Fruit fly (Drosophila melanogaster) whole organism, embryonic: ENCODE data around the gene CG11891.

ENCODE experiments used
- Bdp1 ChIP-seq: fragments of 200-800 bp; sonication (Bioruptor generic); optimal IDR thresholded peaks from 3 replicates; lab custom pipeline; 2016; ENCODE audit warnings: missing biosample characterization, missing genetic modification characterization
- CG11723 ChIP-seq: fragments of 200-800 bp; sonication (Bioruptor generic); optimal IDR thresholded peaks from 2 replicates; lab custom pipeline; 2017; ENCODE audit warnings: missing biosample characterization, mild to moderate bottlenecking, missing genetic modification characterization
- CG12219 ChIP-seq: fragments of 200-800 bp; sonication (Bioruptor generic); optimal IDR thresholded peaks from 3 replicates; lab custom pipeline; 2018; ENCODE audit warnings: missing biosample characterization, mild to moderate bottlenecking, missing genetic modification characterization
- CG12236 ChIP-seq: fragments of 200-800 bp; sonication (Bioruptor generic); optimal IDR thresholded peaks from 2 replicates; lab custom pipeline; 2016; ENCODE audit warnings: missing biosample characterization, missing genetic modification characterization
- CG12744 ChIP-seq: fragments of 200-800 bp; sonication (Bioruptor generic); optimal IDR thresholded peaks from 2 replicates; lab custom pipeline; 2016; ENCODE audit warnings: missing biosample characterization, missing genetic modification characterization
- CG14050 ChIP-seq: fragments of 200-800 bp; sonication (Bioruptor generic); IDR thresholded peaks from 3 replicates; pipeline ENCODE4 v1.3.6; 2022; ENCODE audit warnings: missing biosample characterization, missing genetic modification characterization
- CG15269 ChIP-seq: fragments of 200-800 bp; sonication (Bioruptor generic); optimal IDR thresholded peaks from 2 replicates; lab custom pipeline; 2018; ENCODE audit warnings: missing biosample characterization, mild to moderate bottlenecking, missing genetic modification characterization, moderate library complexity
- CG16813 ChIP-seq: fragments of 200-800 bp; sonication (Bioruptor generic); IDR thresholded peaks from 3 replicates; pipeline ENCODE4 v1.3.6; 2022; ENCODE audit warnings: missing biosample characterization, missing genetic modification characterization; ENCODE audit not compliant: partially characterized antibody
- CG18619 ChIP-seq: fragments of 200-800 bp; sonication (Bioruptor generic); optimal IDR thresholded peaks from 3 replicates; lab custom pipeline; 2017; ENCODE audit warnings: missing biosample characterization, mild to moderate bottlenecking, missing genetic modification characterization
- CG2120 ChIP-seq: fragments of 200-800 bp; sonication (Bioruptor generic); optimal IDR thresholded peaks from 3 replicates; lab custom pipeline; 2016; ENCODE audit warnings: missing biosample characterization, missing genetic modification characterization
- CG31224 ChIP-seq: fragments of 200-800 bp; sonication (Bioruptor generic); IDR thresholded peaks from 2 replicates; pipeline ENCODE4 v1.3.6; 2022; ENCODE audit warnings: missing biosample characterization, missing genetic modification characterization
- CG31365 ChIP-seq: fragments of 200-800 bp; sonication (Bioruptor generic); optimal IDR thresholded peaks from 2 replicates; lab custom pipeline; 2018; ENCODE audit warnings: missing biosample characterization, mild to moderate bottlenecking, missing genetic modification characterization
- CG32532 ChIP-seq: fragments of 200-800 bp; sonication (Bioruptor generic); IDR thresholded peaks from 2 replicates; pipeline ENCODE4 v1.3.6; 2022; ENCODE audit warnings: missing biosample characterization, missing genetic modification characterization
- CG4404 ChIP-seq: fragments of 200-800 bp; sonication (Bioruptor generic); IDR thresholded peaks from 2 replicates; pipeline ENCODE4 v1.3.6; 2022; ENCODE audit warnings: missing biosample characterization, missing genetic modification characterization
- CG6683 ChIP-seq: fragments of 200-800 bp; sonication (Bioruptor generic); optimal IDR thresholded peaks from 2 replicates; lab custom pipeline; 2017; ENCODE audit warnings: missing biosample characterization, mild to moderate bottlenecking, missing genetic modification characterization, missing genetic modification reagents
- CG7372 ChIP-seq: fragments of 200-800 bp; sonication (Bioruptor generic); IDR thresholded peaks from 2 replicates; pipeline ENCODE4 v1.3.6; 2022; ENCODE audit warnings: missing biosample characterization, missing genetic modification characterization
- CG7987 ChIP-seq: fragments of 200-800 bp; sonication (Bioruptor generic); optimal IDR thresholded peaks from 2 replicates; lab custom pipeline; 2018; ENCODE audit warnings: missing biosample characterization, mild to moderate bottlenecking, missing genetic modification characterization, moderate library complexity
- CG9609 ChIP-seq: fragments of 200-800 bp; sonication (Bioruptor generic); optimal IDR thresholded peaks from 3 replicates; lab custom pipeline; 2016; ENCODE audit warnings: missing biosample characterization, missing genetic modification characterization
- CG9727 ChIP-seq: fragments of 200-800 bp; sonication (Bioruptor generic); optimal IDR thresholded peaks from 3 replicates; lab custom pipeline; 2017; ENCODE audit warnings: missing biosample characterization, mild to moderate bottlenecking, missing genetic modification characterization
- CG9932 ChIP-seq: fragments of 200-800 bp; sonication (Bioruptor generic); IDR thresholded peaks from 2 replicates; pipeline ENCODE4 v1.3.6; 2022; ENCODE audit warnings: missing biosample characterization, missing genetic modification characterization
- Dad ChIP-seq: fragments of 200-800 bp; sonication (Bioruptor generic); optimal IDR thresholded peaks from 3 replicates; lab custom pipeline; 2016; ENCODE audit warnings: missing biosample characterization, missing genetic modification characterization
- Dek ChIP-seq: fragments of 200-800 bp; sonication (Bioruptor generic); optimal IDR thresholded peaks from 3 replicates; lab custom pipeline; 2019; ENCODE audit warnings: missing biosample characterization, mild to moderate bottlenecking, missing genetic modification characterization, moderate library complexity
- Dip3 ChIP-seq: fragments of 200-800 bp; sonication (Bioruptor generic); optimal IDR thresholded peaks from 3 replicates; lab custom pipeline; 2016; ENCODE audit warnings: missing biosample characterization, missing genetic modification characterization
- Dp ChIP-seq: fragments of 200-800 bp; sonication (Bioruptor generic); optimal IDR thresholded peaks from 2 replicates; lab custom pipeline; 2018; ENCODE audit warnings: missing biosample characterization, mild to moderate bottlenecking, missing genetic modification characterization, moderate library complexity
- E2f2 ChIP-seq: fragments of 200-800 bp; sonication (Bioruptor generic); IDR thresholded peaks from 2 replicates; pipeline ENCODE4 v1.3.6; 2022; ENCODE audit warnings: missing biosample characterization, missing genetic modification characterization
- GATAe ChIP-seq: fragments of 200-800 bp; sonication (Bioruptor generic); conservative IDR thresholded peaks from 2 replicates; pipeline ENCODE4 v1.3.6; 2022; ENCODE audit warnings: missing biosample characterization, missing genetic modification characterization
- H15 ChIP-seq: fragments of 200-800 bp; sonication (Bioruptor generic); IDR thresholded peaks from 3 replicates; pipeline ENCODE4 v1.3.6; 2022; ENCODE audit warnings: missing biosample characterization, missing genetic modification characterization
- HLHmδ ChIP-seq: fragments of 200-800 bp; sonication (Bioruptor generic); optimal IDR thresholded peaks from 2 replicates; lab custom pipeline; 2018; ENCODE audit warnings: missing biosample characterization, mild to moderate bottlenecking, missing genetic modification characterization, moderate library complexity
- MTF-1 ChIP-seq: fragments of 200-800 bp; sonication (Bioruptor generic); optimal IDR thresholded peaks from 2 replicates; lab custom pipeline; 2018; ENCODE audit warnings: missing biosample characterization, mild to moderate bottlenecking, missing genetic modification characterization, borderline replicate concordance
- Mad ChIP-seq: fragments of 200-800 bp; sonication (Bioruptor generic); optimal IDR thresholded peaks from 2 replicates; lab custom pipeline; 2016; ENCODE audit warnings: missing biosample characterization, missing genetic modification characterization
- Meics ChIP-seq: fragments of 200-800 bp; sonication (Bioruptor generic); optimal IDR thresholded peaks from 2 replicates; lab custom pipeline; 2017; ENCODE audit warnings: missing biosample characterization, mild to moderate bottlenecking, missing genetic modification characterization
- NfI ChIP-seq: fragments of 200-800 bp; sonication (Bioruptor generic); optimal IDR thresholded peaks from 3 replicates; lab custom pipeline; 2018; ENCODE audit warnings: missing biosample characterization, mild to moderate bottlenecking, missing genetic modification characterization, moderate library complexity
- Sox102F ChIP-seq: fragments of 200-800 bp; sonication (Bioruptor generic); optimal IDR thresholded peaks from 2 replicates; lab custom pipeline; 2018; ENCODE audit warnings: missing biosample characterization, mild to moderate bottlenecking, missing genetic modification characterization, moderate library complexity
- Sry-δ ChIP-seq: fragments of 200-800 bp; sonication (Bioruptor generic); optimal IDR thresholded peaks from 2 replicates; lab custom pipeline; 2016; ENCODE audit warnings: missing biosample characterization, missing genetic modification characterization
- Xbp1 ChIP-seq: fragments of 200-800 bp; sonication (Bioruptor generic); optimal IDR thresholded peaks from 3 replicates; lab custom pipeline; 2016; ENCODE audit warnings: missing biosample characterization, mild to moderate bottlenecking, missing genetic modification characterization
- caup ChIP-seq: fragments of 200-800 bp; sonication (Bioruptor generic); optimal IDR thresholded peaks from 3 replicates; lab custom pipeline; 2017; ENCODE audit warnings: missing biosample characterization, mild to moderate bottlenecking, missing genetic modification characterization, moderate library complexity; ENCODE audit not compliant: severe bottlenecking
- chif ChIP-seq, 2 experiments: fragments of 200-800 bp; sonication (Bioruptor generic); optimal IDR thresholded peaks; 3 replicates each; lab custom pipeline; 2016; ENCODE audit warnings: missing biosample characterization in 2 of 2, missing genetic modification characterization in 2 of 2
- gro ChIP-seq: fragments of 200-800 bp; sonication (Bioruptor generic); optimal IDR thresholded peaks from 2 replicates; lab custom pipeline; 2016; ENCODE audit warnings: missing biosample characterization, missing genetic modification characterization
- lov ChIP-seq, 2 experiments: fragments of 200-800 bp in 1 of 2; fragments of >200 bp in 1 of 2; sonication (Bioruptor generic) in 1 of 2; IDR thresholded peaks in 1 of 2; optimal IDR thresholded peaks in 1 of 2; 2 replicates in 1 of 2; 3 replicates in 1 of 2; pipeline versions ENCODE4 v1.3.6 to Lab custom; 2017 to 2022; ENCODE audit warnings: missing biosample characterization in 1 of 2, missing genetic modification characterization in 1 of 2
- nmo ChIP-seq: fragments of 200-800 bp; sonication (Bioruptor generic); optimal IDR thresholded peaks from 2 replicates; lab custom pipeline; 2018; ENCODE audit warnings: missing biosample characterization, mild to moderate bottlenecking, missing genetic modification characterization, moderate library complexity
- otp ChIP-seq: fragments of 200-800 bp; sonication (Bioruptor generic); IDR thresholded peaks from 3 replicates; pipeline ENCODE4, ENCODE4 v1.3.6; 2022; ENCODE audit warnings: missing biosample characterization, missing genetic modification characterization
- pho ChIP-seq: fragments of 200-800 bp; sonication (Bioruptor generic); optimal IDR thresholded peaks from 2 replicates; lab custom pipeline; 2016; ENCODE audit warnings: missing biosample characterization, missing genetic modification characterization
- pum ChIP-seq: fragments of 200-800 bp; sonication (Bioruptor generic); optimal IDR thresholded peaks from 2 replicates; lab custom pipeline; 2016; ENCODE audit warnings: missing biosample characterization, missing genetic modification characterization
- ranshi ChIP-seq: fragments of 200-800 bp; sonication (Bioruptor generic); IDR thresholded peaks from 2 replicates; pipeline ENCODE4 v1.3.6; 2022; ENCODE audit warnings: missing biosample characterization, missing genetic modification characterization
- sisA ChIP-seq: fragments of 200-800 bp; sonication (Bioruptor generic); IDR thresholded peaks from 2 replicates; pipeline ENCODE4 v1.3.6; 2022; ENCODE audit warnings: missing biosample characterization, missing genetic modification characterization
- sr ChIP-seq: fragments of 200-800 bp; sonication (Bioruptor generic); IDR thresholded peaks from 3 replicates; pipeline ENCODE4 v1.3.6; 2022; ENCODE audit warnings: missing biosample characterization, missing genetic modification characterization
- trh ChIP-seq: fragments of 200-800 bp; sonication (Bioruptor generic); optimal IDR thresholded peaks from 2 replicates; lab custom pipeline; 2016; ENCODE audit warnings: missing biosample characterization, missing genetic modification characterization
- ttk ChIP-seq: fragments of 200-800 bp; sonication (Bioruptor generic); IDR thresholded peaks from 2 replicates; pipeline ENCODE4 v2.1.2; 2022; ENCODE audit warnings: missing biosample characterization, missing genetic modification characterization
- usp ChIP-seq: fragments of >200 bp; optimal IDR thresholded peaks from 2 replicates; lab custom pipeline; 2017; ENCODE audit warnings: missing biosample characterization, missing genetic modification characterization

The CG11891 gene

dm6 chr3R:25262322-25262761 lies 7.7 kb upstream of the CG11891 start, which contains the start of the genes Kdsr and CG11858 (continued):
- TF ChIP-seq CG6683 (GFP tag; lab: Kevin White, UChicago) (peak; percentile 32), Dip3 (GFP tag; lab: Kevin White, UChicago) (peak; percentile 50), pum (peak; percentile 45), CG9609 (GFP tag; lab: Kevin White, UChicago) (peak; percentile 26), pho (GFP tag; lab: Kevin White, UChicago) (peak; percentile 57), Sry-δ (peak; percentile 58), otp (GFP tag; lab: Robert Waterston, UW) (0 out of 3 replicates have a peak, but pooled peaks have one; percentile 43), lov (optimal IDR thresholded peaks at IDR 0.05; lab: Kevin White, UChicago) (no peak), lov (GFP tag; IDR thresholded peaks at IDR 0.05; lab: Robert Waterston, UW) (0 out of 3 replicates have a peak, but pooled peaks have one; percentile 63), CG7372 (GFP tag; lab: Robert Waterston, UW) (peak; percentile 35; the same call in 1 of the 2 replicates), caup (GFP tag; lab: Kevin White, UChicago) (peak; percentile 58), ttk (GFP tag; lab: Robert Waterston, UW) (peak; percentile 43; the same call in 1 of the 2 replicates), Dp (GFP tag; lab: Kevin White, UChicago) (peak; percentile 11), HLHmδ (GFP tag; lab: Kevin White, UChicago) (peak; percentile 8), CG12236 (GFP tag; lab: Kevin White, UChicago) (no peak), Meics (GFP tag; lab: Kevin White, UChicago) (peak; percentile 61), CG9727 (GFP tag; lab: Kevin White, UChicago) (peak; percentile 53), CG7987 (GFP tag; lab: Kevin White, UChicago) (peak; percentile 48), Mad (peak; percentile 61), Bdp1 (GFP tag; lab: Kevin White, UChicago) (peak; percentile 27), gro (GFP tag; lab: Kevin White, UChicago) (peak; percentile 58), H15 (GFP tag; lab: Robert Waterston, UW) (peak; percentile 74), CG31365 (tag; lab: Kevin White, UChicago) (no peak), CG14050 (GFP tag; lab: Robert Waterston, UW) (peak; percentile 52), trh (GFP tag; lab: Kevin White, UChicago) (no peak), CG2120 (GFP tag; lab: Kevin White, UChicago) (peak; percentile 82), ranshi (peak; percentile 54; the same call in 1 of the 2 replicates), Xbp1 (GFP tag; lab: Kevin White, UChicago) (peak; percentile 75), sr (no peak), Dek (peak; percentile 52), CG9932 (GFP tag; lab: Robert Waterston, UW) (peak; percentile 80), usp (GFP tag; lab: Kevin White, UChicago) (no peak), CG18619 (peak; percentile 25), CG31224 (GFP tag; lab: Robert Waterston, UW) (peak; percentile 42; the same call in 1 of the 2 replicates), CG4404 (GFP tag; lab: Robert Waterston, UW) (peak; percentile 47; the same call in 1 of the 2 replicates), CG11723 (GFP tag; lab: Kevin White, UChicago) (no peak), CG12219 (no peak), Sox102F (peak; percentile 72), nmo (peak; percentile 75), MTF-1 (no peak), CG12744 (GFP tag; lab: Kevin White, UChicago) (peak; percentile 40), chif (GFP tag; optimal IDR thresholded peaks at IDR 0.05; lab: Kevin White, UChicago) (peak; percentile 49 to 56), CG15269 (no peak), sisA (peak; percentile 68), CG16813 (GFP tag; lab: Robert Waterston, UW) (no peak), NfI (GFP tag; lab: Kevin White, UChicago) (peak; percentile 40), Dad (GFP tag; lab: Kevin White, UChicago) (peak; percentile 60), GATAe (GFP tag; lab: Robert Waterston, UW) (peak; percentile 61), CG32532 (GFP tag; lab: Robert Waterston, UW) (peak; percentile 68), E2f2 (GFP tag; lab: Robert Waterston, UW) (peak; percentile 56; the same call in 1 of the 2 replicates)
